Fruit fly (Drosophila melanogaster) whole organism, embryonic: ENCODE results near the gene Jon25Bi.

Experiments used
- Atf6 ChIP-seq: fragments of 200-800 bp; sonication (Bioruptor generic); IDR thresholded peaks from 2 replicates; pipeline ENCODE4 v1.3.6; 2022; ENCODE audit warnings: missing biosample characterization, missing genetic modification characterization
- BEAF-32 ChIP-seq: fragments of 200-800 bp; sonication (Bioruptor generic); optimal IDR thresholded peaks from 3 replicates; lab custom pipeline; 2017; ENCODE audit warnings: missing biosample characterization, missing genetic modification characterization, mild to moderate bottlenecking, moderate library complexity, missing genetic modification reagents
- CG10147 ChIP-seq: fragments of 200-800 bp; sonication (Bioruptor generic); optimal IDR thresholded peaks from 2 replicates; lab custom pipeline; 2019; ENCODE audit warnings: missing biosample characterization, mild to moderate bottlenecking, missing genetic modification characterization, moderate library complexity
- CG10274 ChIP-seq: fragments of 200-800 bp; sonication (Bioruptor generic); optimal IDR thresholded peaks from 3 replicates; lab custom pipeline; 2017; ENCODE audit warnings: missing biosample characterization, mild to moderate bottlenecking, missing genetic modification characterization
- CG10366 ChIP-seq: fragments of 200-800 bp; sonication (Bioruptor generic); IDR thresholded peaks from 2 replicates; pipeline ENCODE4 v1.3.6; 2022; ENCODE audit warnings: missing biosample characterization, missing genetic modification characterization
- CG11504 ChIP-seq: fragments of 200-800 bp; sonication (Bioruptor generic); optimal IDR thresholded peaks from 3 replicates; lab custom pipeline; 2019; ENCODE audit warnings: missing biosample characterization, mild to moderate bottlenecking, missing genetic modification characterization, moderate library complexity
- CG11695 ChIP-seq: fragments of 200-800 bp; sonication (Bioruptor generic); IDR thresholded peaks from 3 replicates; pipeline ENCODE4 v1.3.6; 2022; ENCODE audit warnings: missing biosample characterization, missing genetic modification characterization
- CG12104 ChIP-seq: fragments of 200-800 bp; sonication (Bioruptor generic); optimal IDR thresholded peaks from 3 replicates; lab custom pipeline; 2016; ENCODE audit warnings: missing biosample characterization, missing genetic modification characterization
- CG12744 ChIP-seq: fragments of 200-800 bp; sonication (Bioruptor generic); optimal IDR thresholded peaks from 2 replicates; lab custom pipeline; 2016; ENCODE audit warnings: missing biosample characterization, missing genetic modification characterization
- CG14014 ChIP-seq: fragments of 200-800 bp; sonication (Bioruptor generic); IDR thresholded peaks from 2 replicates; pipeline ENCODE4 v1.3.6; 2022; ENCODE audit warnings: missing biosample characterization, missing genetic modification characterization
- CG17359 ChIP-seq: fragments of 200-800 bp; sonication (Bioruptor generic); optimal IDR thresholded peaks from 3 replicates; lab custom pipeline; 2018; ENCODE audit warnings: missing biosample characterization, mild to moderate bottlenecking, missing genetic modification characterization, moderate library complexity
- CG2678 ChIP-seq: fragments of 200-800 bp; sonication (Bioruptor generic); optimal IDR thresholded peaks from 3 replicates; lab custom pipeline; 2019; ENCODE audit warnings: missing biosample characterization, mild to moderate bottlenecking, missing genetic modification characterization, moderate library complexity
- CG3847 ChIP-seq: fragments of 200-800 bp; sonication (Bioruptor generic); IDR thresholded peaks from 2 replicates; pipeline ENCODE4 v1.3.6; 2022; ENCODE audit warnings: missing biosample characterization, missing genetic modification characterization
- CG4854 ChIP-seq: fragments of 200-800 bp; sonication (Bioruptor generic); optimal IDR thresholded peaks from 2 replicates; lab custom pipeline; 2016; ENCODE audit warnings: missing biosample characterization, missing genetic modification characterization, inconsistent platforms
- CG5180 ChIP-seq: fragments of 200-800 bp; sonication (Bioruptor generic); optimal IDR thresholded peaks from 3 replicates; lab custom pipeline; 2017; ENCODE audit warnings: missing biosample characterization, missing genetic modification characterization, mild to moderate bottlenecking, moderate library complexity, missing genetic modification reagents
- CG7372 ChIP-seq: fragments of 200-800 bp; sonication (Bioruptor generic); IDR thresholded peaks from 2 replicates; pipeline ENCODE4 v1.3.6; 2022; ENCODE audit warnings: missing biosample characterization, missing genetic modification characterization
- CG8290 ChIP-seq, 3 experiments: fragments of 200-800 bp; sonication (Bioruptor generic); optimal IDR thresholded peaks; 2 replicates each; lab custom pipeline; 2016 to 2019; ENCODE audit warnings: missing biosample characterization in 3 of 3, missing genetic modification characterization in 3 of 3, mild to moderate bottlenecking in 2 of 3, moderate library complexity in 1 of 3
- D19B ChIP-seq: fragments of 200-800 bp; sonication (Bioruptor generic); optimal IDR thresholded peaks from 2 replicates; lab custom pipeline; 2017; ENCODE audit warnings: missing biosample characterization, mild to moderate bottlenecking, missing genetic modification characterization
- Dek ChIP-seq: fragments of 200-800 bp; sonication (Bioruptor generic); optimal IDR thresholded peaks from 3 replicates; lab custom pipeline; 2019; ENCODE audit warnings: missing biosample characterization, mild to moderate bottlenecking, missing genetic modification characterization, moderate library complexity
- Dll ChIP-seq: fragments of 200-800 bp; sonication (Bioruptor generic); IDR thresholded peaks from 4 replicates; pipeline ENCODE4 v1.3.6; 2022; ENCODE audit warnings: missing biosample characterization, missing genetic modification characterization; ENCODE audit not compliant: partially characterized antibody
- Gsc ChIP-seq: fragments of 200-800 bp; sonication (Bioruptor generic); IDR thresholded peaks from 2 replicates; pipeline ENCODE4 v1.3.6; 2022; ENCODE audit warnings: missing biosample characterization, missing genetic modification characterization
- Hr39 ChIP-seq: fragments of >200 bp; optimal IDR thresholded peaks from 2 replicates; lab custom pipeline; 2017
- Hsf ChIP-seq: fragments of 200-800 bp; sonication (Bioruptor generic); optimal IDR thresholded peaks from 3 replicates; lab custom pipeline; 2016; ENCODE audit warnings: missing biosample characterization, missing genetic modification characterization
- MTF-1 ChIP-seq: fragments of 200-800 bp; sonication (Bioruptor generic); optimal IDR thresholded peaks from 2 replicates; lab custom pipeline; 2018; ENCODE audit warnings: missing biosample characterization, mild to moderate bottlenecking, missing genetic modification characterization, borderline replicate concordance
- Max ChIP-seq: fragments of 200-800 bp; sonication (Bioruptor generic); optimal IDR thresholded peaks from 2 replicates; lab custom pipeline; 2016; ENCODE audit warnings: missing biosample characterization, mild to moderate bottlenecking, missing genetic modification characterization
- Med ChIP-seq: fragments of 200-800 bp; sonication (Bioruptor generic); peaks from one replicate; lab custom pipeline; 2016; ENCODE audit warnings: missing biosample characterization, missing genetic modification characterization, mild to moderate bottlenecking, inconsistent platforms, moderate library complexity
- Stat92E ChIP-seq, 3 experiments: fragments of >200 bp in 2 of 3; fragments of 200-800 bp in 1 of 3; sonication (Bioruptor generic) in 1 of 3; optimal IDR thresholded peaks; 2 replicates each; lab custom pipeline; 2017 to 2019; ENCODE audit warnings: missing biosample characterization in 3 of 3, missing genetic modification characterization in 3 of 3, mild to moderate bottlenecking in 1 of 3, moderate library complexity in 1 of 3
- al ChIP-seq: fragments of 200-800 bp; sonication (Bioruptor generic); IDR thresholded peaks from 2 replicates; pipeline ENCODE4 v1.3.6; 2022; ENCODE audit warnings: missing biosample characterization, missing genetic modification characterization
- bcd ChIP-seq: fragments of 200-800 bp; sonication (Bioruptor generic); optimal IDR thresholded peaks from 2 replicates; lab custom pipeline; 2017; ENCODE audit warnings: missing biosample characterization, mild to moderate bottlenecking, missing genetic modification characterization
- bigmax ChIP-seq: fragments of 200-800 bp; sonication (Bioruptor generic); optimal IDR thresholded peaks from 2 replicates; lab custom pipeline; 2018; ENCODE audit warnings: missing biosample characterization, mild to moderate bottlenecking, missing genetic modification characterization
- crc ChIP-seq: fragments of 200-800 bp; sonication (Bioruptor generic); optimal IDR thresholded peaks from 2 replicates; lab custom pipeline; 2016; ENCODE audit warnings: missing biosample characterization, missing genetic modification characterization
- croc ChIP-seq: fragments of 200-800 bp; sonication (Bioruptor generic); conservative IDR thresholded peaks from 3 replicates; pipeline ENCODE4 v1.3.6; 2022; ENCODE audit warnings: missing biosample characterization, missing genetic modification characterization
- cwo ChIP-seq: fragments of 200-800 bp; sonication (Bioruptor generic); optimal IDR thresholded peaks from 3 replicates; lab custom pipeline; 2017; ENCODE audit warnings: missing biosample characterization, missing genetic modification characterization, mild to moderate bottlenecking, moderate library complexity, missing genetic modification reagents
- esg ChIP-seq: fragments of 200-800 bp; sonication (Bioruptor generic); conservative IDR thresholded peaks from 2 replicates; pipeline ENCODE4 v1.3.6; 2022; ENCODE audit warnings: missing biosample characterization, missing genetic modification characterization
- exex ChIP-seq: fragments of 200-800 bp; sonication (Bioruptor generic); optimal IDR thresholded peaks from 4 replicates; lab custom pipeline; 2018; ENCODE audit warnings: missing biosample characterization, mild to moderate bottlenecking, missing genetic modification characterization, moderate library complexity
- gsb ChIP-seq: fragments of 200-800 bp; sonication (Bioruptor generic); IDR thresholded peaks from 2 replicates; pipeline ENCODE4 v1.3.6; 2022; ENCODE audit warnings: missing biosample characterization, missing genetic modification characterization
- kay ChIP-seq: fragments of 200-800 bp; sonication (Bioruptor generic); optimal IDR thresholded peaks from 2 replicates; lab custom pipeline; 2016; ENCODE audit warnings: missing biosample characterization, missing genetic modification characterization
- lov ChIP-seq, 2 experiments: fragments of 200-800 bp in 1 of 2; fragments of >200 bp in 1 of 2; sonication (Bioruptor generic) in 1 of 2; IDR thresholded peaks in 1 of 2; optimal IDR thresholded peaks in 1 of 2; 2 replicates in 1 of 2; 3 replicates in 1 of 2; pipeline versions ENCODE4 v1.3.6 to Lab custom; 2017 to 2022; ENCODE audit warnings: missing biosample characterization in 1 of 2, missing genetic modification characterization in 1 of 2
- mld ChIP-seq: fragments of 200-800 bp; sonication (Bioruptor generic); IDR thresholded peaks from 3 replicates; pipeline ENCODE4 v1.3.6; 2022; ENCODE audit warnings: missing biosample characterization, missing genetic modification characterization; ENCODE audit not compliant: partially characterized antibody
- phol ChIP-seq: fragments of 200-800 bp; sonication (Bioruptor generic); optimal IDR thresholded peaks from 3 replicates; lab custom pipeline; 2018; ENCODE audit warnings: missing biosample characterization, mild to moderate bottlenecking, missing genetic modification characterization, moderate library complexity
- pita ChIP-seq: fragments of 200-800 bp; sonication (Bioruptor generic); optimal IDR thresholded peaks from 2 replicates; lab custom pipeline; 2017; ENCODE audit warnings: missing biosample characterization, mild to moderate bottlenecking, missing genetic modification characterization
- pnt ChIP-seq: fragments of 200-800 bp; sonication (Bioruptor generic); optimal IDR thresholded peaks from 3 replicates; lab custom pipeline; 2016; ENCODE audit warnings: missing biosample characterization, missing genetic modification characterization
- salm ChIP-seq: fragments of 200-800 bp; sonication (Bioruptor generic); optimal IDR thresholded peaks from 2 replicates; lab custom pipeline; 2018; ENCODE audit warnings: missing biosample characterization, mild to moderate bottlenecking, missing genetic modification characterization
- scrt ChIP-seq: fragments of 200-800 bp; sonication (Bioruptor generic); optimal IDR thresholded peaks from 2 replicates; lab custom pipeline; 2018; ENCODE audit warnings: missing biosample characterization, mild to moderate bottlenecking, missing genetic modification characterization, moderate library complexity
- tgo ChIP-seq: fragments of 200-800 bp; sonication (Bioruptor generic); IDR thresholded peaks from 3 replicates; pipeline ENCODE4 v1.3.6; 2022; ENCODE audit warnings: missing biosample characterization, missing genetic modification characterization
- tll ChIP-seq, 2 experiments: fragments of 200-800 bp in 1 of 2; fragments of >200 bp in 1 of 2; sonication (Bioruptor generic) in 1 of 2; optimal IDR thresholded peaks; 2 replicates each; lab custom pipeline; 2017 to 2019; ENCODE audit warnings: missing biosample characterization in 2 of 2, missing genetic modification characterization in 2 of 2, mild to moderate bottlenecking in 1 of 2, moderate library complexity in 1 of 2
- tna ChIP-seq: fragments of 200-800 bp; sonication (Bioruptor generic); IDR thresholded peaks from 2 replicates; pipeline ENCODE4 v1.3.6; 2022; ENCODE audit warnings: missing biosample characterization, missing genetic modification characterization; ENCODE audit not compliant: partially characterized antibody

The Jon25Bi gene

DNA sequence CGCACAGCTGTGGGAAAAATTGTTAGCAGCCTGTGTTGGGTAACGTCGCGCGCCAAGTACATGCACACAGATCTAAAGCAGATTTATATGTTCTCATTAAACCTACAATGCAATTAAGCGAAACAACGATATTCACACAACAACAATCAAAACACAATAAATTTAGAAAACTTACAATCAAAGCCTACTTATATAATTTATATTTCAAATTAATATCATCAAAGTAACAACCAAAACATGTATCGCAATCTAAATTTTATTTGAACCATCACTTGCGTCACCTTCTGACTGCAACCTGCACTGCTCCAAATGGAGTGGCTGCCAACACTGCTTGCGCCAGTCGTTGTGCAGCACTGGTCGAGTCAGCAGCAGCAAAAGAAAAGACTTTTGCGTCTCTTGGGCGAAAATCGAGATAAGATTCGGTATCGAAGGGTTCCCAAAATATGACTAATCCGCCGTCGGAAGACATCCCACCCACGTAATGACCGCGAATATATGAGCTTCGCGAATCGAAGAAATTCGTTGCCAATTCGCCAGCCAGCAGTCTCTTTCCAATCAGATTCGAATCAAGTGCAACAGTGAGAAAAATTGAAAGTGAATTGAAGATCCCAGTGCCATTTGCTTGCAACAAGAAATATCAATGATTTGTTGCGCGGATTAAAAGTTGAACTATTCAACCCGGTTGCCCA is 26.5 kb upstream of the Jon25Bi start, which contains the start of the genes CG8892 and CG34126 (continued):
- TF ChIP-seq MTF-1 (GFP tag; lab: Kevin White, UChicago) (peak; percentile 81), CG12104 (GFP tag; lab: Kevin White, UChicago) (peak; percentile 96), CG17359 (tag; lab: Kevin White, UChicago) (peak; percentile 96), al (GFP tag; lab: Robert Waterston, UW) (peak; percentile 97), Hsf (GFP tag; lab: Kevin White, UChicago) (peak; percentile 99), gsb (GFP tag; lab: Robert Waterston, UW) (peak; percentile 91), Dll (GFP tag; lab: Robert Waterston, UW) (peak; percentile 53; the same call in 1 of the 4 replicates), tna (GFP tag; lab: Robert Waterston, UW) (no peak), Gsc (GFP tag; lab: Robert Waterston, UW) (peak; percentile 95), mld (GFP tag; lab: Robert Waterston, UW) (no peak), CG11504 (tag; lab: Kevin White, UChicago) (peak; percentile 95), Dek (tag; lab: Kevin White, UChicago) (peak; percentile 96), CG8290 (GFP tag; optimal IDR thresholded peaks at IDR 0.05; lab: Kevin White, UChicago) (peak; percentile 98), CG8290 (tag; optimal IDR thresholded peaks at IDR 0.05; lab: Kevin White, UChicago) (peak; percentile 91 to 94), bigmax (GFP tag; lab: Kevin White, UChicago) (no peak), pita (GFP tag; lab: Kevin White, UChicago) (no peak), CG2678 (tag; lab: Kevin White, UChicago) (peak; percentile 97), croc (GFP tag; lab: Robert Waterston, UW) (peak; percentile 98), crc (peak; percentile 85), bcd (peak; percentile 98), tll (GFP tag; optimal IDR thresholded peaks at IDR 0.05; lab: Kevin White, UChicago) (peak; percentile 67 to 95), CG7372 (GFP tag; lab: Robert Waterston, UW) (peak; percentile 97), CG10147 (peak; percentile 94), BEAF-32 (GFP tag; lab: Kevin White, UChicago) (peak; percentile 68), CG12744 (GFP tag; lab: Kevin White, UChicago) (peak; percentile 87), CG5180 (GFP tag; lab: Kevin White, UChicago) (peak; percentile 86), CG10274 (GFP tag; lab: Kevin White, UChicago) (peak; percentile 91), Med (GFP tag; lab: Kevin White, UChicago) (peak; percentile 99), CG10366 (peak; percentile 94), Max (peak; percentile 99), D19B (peak; percentile 91), phol (tag; lab: Kevin White, UChicago) (peak; percentile 98), kay (GFP tag; lab: Kevin White, UChicago) (peak; percentile 96), CG4854 (GFP tag; lab: Kevin White, UChicago) (peak; percentile 95), Atf6 (peak; percentile 97), salm (tag; lab: Kevin White, UChicago) (peak; percentile 87), scrt (GFP tag; lab: Kevin White, UChicago) (peak; percentile 91), pnt (peak; percentile 97), esg (GFP tag; lab: Robert Waterston, UW) (peak; percentile 97), lov (optimal IDR thresholded peaks at IDR 0.05; lab: Kevin White, UChicago) (no peak), lov (GFP tag; IDR thresholded peaks at IDR 0.05; lab: Robert Waterston, UW) (peak; percentile 72; the same call in 2 of the 3 replicates), CG14014 (GFP tag; lab: Robert Waterston, UW) (peak; percentile 95), Hr39 (peak; percentile 82), Stat92E (GFP tag; optimal IDR thresholded peaks at IDR 0.05; lab: Kevin White, UChicago) (peak in 1 of 3 experiments; percentile 76), tgo (GFP tag; lab: Robert Waterston, UW) (peak; percentile 97), CG3847 (peak; percentile 99), exex (tag; lab: Kevin White, UChicago) (peak; percentile 83), CG11695 (GFP tag; lab: Robert Waterston, UW) (peak; percentile 94), cwo (peak; percentile 94)
